Worm (Caenorhabditis elegans): ENCODE data around the gene F57F4.2.
A peak's percentile ranks its signal among the peaks of the same experiment; 100 is the strongest.

The F57F4.2 gene

ce11 chrV:6358709-6359108 is 30.8 kb downstream of the F57F4.2 start:
- TF ChIP-seq eyg-1 (tag; optimal IDR thresholded peaks at IDR 0.05) (no peak), zip-5 (tag; optimal IDR thresholded peaks at IDR 0.05) (no peak), ceh-14 (tag; optimal IDR thresholded peaks at IDR 0.05) (no peak), ceh-2 (tag; optimal IDR thresholded peaks at IDR 0.05) (no peak), C08G9.2 (tag; optimal IDR thresholded peaks at IDR 0.05) (no peak), sox-2 (GFP tag; IDR thresholded peaks at IDR 0.05) (no peak), Y22D7AL.16 (tag; optimal IDR thresholded peaks at IDR 0.05) (no peak), pag-3 (tag; optimal IDR thresholded peaks at IDR 0.05; ENCODE audit: borderline replicate concordance) (no peak), nhr-11 (tag; optimal IDR thresholded peaks at IDR 0.05) (no peak), ceh-34 (tag; optimal IDR thresholded peaks at IDR 0.05) (no peak), ceh-45 (GFP tag; IDR thresholded peaks at IDR 0.05) (no peak)

- TF ChIP-seq pqm-1 (tag; optimal IDR thresholded peaks at IDR 0.05) (no peak), F13H6.1 (tag; optimal IDR thresholded peaks at IDR 0.05) (peak; percentile 53)
These were observed 32.3 kb downstream of the F57F4.2 start for ce11 chrV:6357236-6357635.

ce11 chrV:6355975-6356441 is 33.5 kb downstream of the F57F4.2 start, which contains the start of gene bcl-11:
TSS of gene bcl-11 (plus strand) at chrV:6356025.
- TF ChIP-seq mec-3 (tag; optimal IDR thresholded peaks at IDR 0.05; ENCODE audit: borderline replicate concordance) = no peak
- peak; percentile 22 for TF ChIP-seq elt-2 (tag; optimal IDR thresholded peaks at IDR 0.05)

- TF ChIP-seq ceh-30 (tag; optimal IDR thresholded peaks at IDR 0.05) = no peak
- peak; percentile 55 for TF ChIP-seq F13H6.1 (tag; optimal IDR thresholded peaks at IDR 0.05)
These were observed 34.1 kb downstream of the F57F4.2 start for ce11 chrV:6355412-6355811.

ce11 chrV:6354786-6355185 is 34.7 kb downstream of the F57F4.2 start:
- TF ChIP-seq ceh-9 (tag; optimal IDR thresholded peaks at IDR 0.05) = no peak

ce11 chrV:6354202-6354601 is 35.3 kb downstream of the F57F4.2 start:
- no peak for TF ChIP-seq hlh-30 (tag; optimal IDR thresholded peaks at IDR 0.05; ENCODE audit: insufficient read depth)
- TF ChIP-seq mec-3 (tag; optimal IDR thresholded peaks at IDR 0.05; ENCODE audit: borderline replicate concordance) = no peak
- TF ChIP-seq dve-1 (tag; optimal IDR thresholded peaks at IDR 0.05) = no peak
- TF ChIP-seq dmd-4 (tag; optimal IDR thresholded peaks at IDR 0.05; ENCODE audit: borderline replicate concordance) = peak; percentile 4
- peak; percentile 78 for TF ChIP-seq F13H6.1 (tag; optimal IDR thresholded peaks at IDR 0.05)
- TF ChIP-seq ref-2 (tag; optimal IDR thresholded peaks at IDR 0.05) = peak; percentile 75

- TF ChIP-seq ceh-31 (tag; optimal IDR thresholded peaks at IDR 0.05) (peak; percentile 20), hlh-6 (tag; optimal IDR thresholded peaks at IDR 0.05) (no peak), unc-3 (GFP tag; conservative IDR thresholded peaks at IDR 0.05) (no peak), unc-3 (tag; optimal IDR thresholded peaks at IDR 0.05) (no peak), F13H6.1 (tag; optimal IDR thresholded peaks at IDR 0.05) (peak; percentile 60), dmd-4 (tag; optimal IDR thresholded peaks at IDR 0.05; ENCODE audit: borderline replicate concordance) (no peak)
These were observed 36.3 kb downstream of the F57F4.2 start for ce11 chrV:6353182-6353780.

ce11 chrV:6352350-6352749 is 37.2 kb downstream of the F57F4.2 start:
- peak; percentile 17 for TF ChIP-seq ref-2 (tag; optimal IDR thresholded peaks at IDR 0.05)
- TF ChIP-seq rnt-1 (tag; optimal IDR thresholded peaks at IDR 0.05) = peak; percentile 55
- TF ChIP-seq F13H6.1 (tag; optimal IDR thresholded peaks at IDR 0.05) = peak; percentile 6
- no peak for TF ChIP-seq Y22D7AL.16 (tag; optimal IDR thresholded peaks at IDR 0.05)

All from whole organism, late embryonic.